Worm (Caenorhabditis elegans) whole organism, midembryonic: ENCODE measurements around the gene K09H11.15.

ENCODE experiments used
- T22C8.4 ChIP-seq: fragments of 200-800 bp; sonication (Bioruptor generic); IDR thresholded peaks from 2 replicates; pipeline ENCODE4 v1.3.6; 2022; ENCODE audit warnings: missing genetic modification characterization, missing compliant biosample characterization
- cog-1 ChIP-seq: sonication (generic microtip); optimal IDR thresholded peaks from 2 replicates; lab custom pipeline; 2016; ENCODE audit warnings: missing genetic modification characterization, missing compliant biosample characterization
- flt-1 ChIP-seq: fragments of 200-800 bp; sonication (Bioruptor generic); IDR thresholded peaks from 2 replicates; pipeline ENCODE4 v1.3.6; 2022; ENCODE audit warnings: missing genetic modification characterization, missing compliant biosample characterization
- klf-2 ChIP-seq: fragments of 200-800 bp; sonication (Bioruptor generic); conservative IDR thresholded peaks from 2 replicates; pipeline ENCODE4 v1.3.6; 2022; ENCODE audit warnings: missing genetic modification reagents, missing genetic modification characterization, missing compliant biosample characterization
- med-1 ChIP-seq: sonication (generic microtip); optimal IDR thresholded peaks from 2 replicates; lab custom pipeline; 2017; ENCODE audit warnings: missing genetic modification characterization, mild to moderate bottlenecking, missing compliant biosample characterization, antibody characterized with exemption, missing genetic modification reagents; ENCODE audit not compliant: insufficient read depth
- ref-1 ChIP-seq: fragments of 200-800 bp; sonication (Bioruptor generic); conservative IDR thresholded peaks from 2 replicates; pipeline ENCODE4 v1.3.6; 2022; ENCODE audit warnings: missing genetic modification reagents, missing genetic modification characterization, missing compliant biosample characterization
- tab-1 ChIP-seq: fragments of 200-800 bp; sonication (Bioruptor generic); IDR thresholded peaks from 2 replicates; pipeline ENCODE4 v1.3.6; 2022; ENCODE audit warnings: missing genetic modification characterization, missing compliant biosample characterization
- ztf-23 ChIP-seq: fragments of 200-800 bp; sonication (Bioruptor generic); IDR thresholded peaks from 2 replicates; pipeline ENCODE4 v1.3.6; 2022; ENCODE audit warnings: missing genetic modification reagents, missing genetic modification characterization, missing compliant biosample characterization
- ztf-29 ChIP-seq: fragments of 200-800 bp; sonication (Bioruptor generic); IDR thresholded peaks from 2 replicates; pipeline ENCODE4 v1.3.6; 2022; ENCODE audit warnings: missing genetic modification reagents, missing genetic modification characterization, missing compliant biosample characterization

The K09H11.15 gene

ce11 chrV:5712189-5712588 lies 18.5 kb downstream of the K09H11.15 start:
- TF ChIP-seq cog-1 (tag; lab: Kevin White, UChicago) = no peak
- no peak for TF ChIP-seq ref-1
- TF ChIP-seq klf-2 (GFP tag; lab: Robert Waterston, UW) = no peak
- no peak for TF ChIP-seq flt-1 (GFP tag; lab: Robert Waterston, UW)
- no peak for TF ChIP-seq tab-1 (GFP tag; lab: Robert Waterston, UW)
- no peak for TF ChIP-seq ztf-23 (GFP tag; lab: Robert Waterston, UW)
- TF ChIP-seq T22C8.4 (GFP tag; lab: Robert Waterston, UW) = no peak
- TF ChIP-seq ztf-29 (GFP tag; lab: Robert Waterston, UW) = no peak
- no peak for TF ChIP-seq med-1

ce11 chrV:5708331-5708730 lies 22.4 kb downstream of the K09H11.15 start:
- TF ChIP-seq flt-1 (GFP tag; lab: Robert Waterston, UW) (no peak), tab-1 (GFP tag; lab: Robert Waterston, UW) (no peak), T22C8.4 (GFP tag; lab: Robert Waterston, UW) (no peak), ztf-23 (GFP tag; lab: Robert Waterston, UW) (no peak), cog-1 (tag; lab: Kevin White, UChicago) (no peak), ztf-29 (GFP tag; lab: Robert Waterston, UW) (no peak), klf-2 (GFP tag; lab: Robert Waterston, UW) (no peak), med-1 (no peak), ref-1 (no peak)

- TF ChIP-seq tab-1 (GFP tag; lab: Robert Waterston, UW) (no peak), flt-1 (GFP tag; lab: Robert Waterston, UW) (no peak), ref-1 (no peak), T22C8.4 (GFP tag; lab: Robert Waterston, UW) (no peak), cog-1 (tag; lab: Kevin White, UChicago) (no peak), med-1 (no peak), ztf-29 (GFP tag; lab: Robert Waterston, UW) (no peak), ztf-23 (GFP tag; lab: Robert Waterston, UW) (no peak), klf-2 (GFP tag; lab: Robert Waterston, UW) (no peak)
These were observed 25.2 kb downstream of the K09H11.15 start, which contains the start of gene peli-1 for ce11 chrV:5705510-5705909. peli-1 (plus strand) TSS chrV:5705810.

ce11 chrV:5704467-5704866 lies 26.2 kb downstream of the K09H11.15 start:
- no peak for TF ChIP-seq ref-1
- TF ChIP-seq ztf-29 (GFP tag; lab: Robert Waterston, UW) = no peak
- TF ChIP-seq flt-1 (GFP tag; lab: Robert Waterston, UW) = no peak
- TF ChIP-seq tab-1 (GFP tag; lab: Robert Waterston, UW) = no peak
- no peak for TF ChIP-seq med-1
- no peak for TF ChIP-seq ztf-23 (GFP tag; lab: Robert Waterston, UW)
- TF ChIP-seq klf-2 (GFP tag; lab: Robert Waterston, UW) = no peak
- no peak for TF ChIP-seq T22C8.4 (GFP tag; lab: Robert Waterston, UW)
- TF ChIP-seq cog-1 (tag; lab: Kevin White, UChicago) = no peak

ce11 chrV:5701106-5701505 lies 29.6 kb downstream of the K09H11.15 start:
- TF ChIP-seq tab-1 (GFP tag; lab: Robert Waterston, UW) (no peak), ztf-23 (GFP tag; lab: Robert Waterston, UW) (no peak), ztf-29 (GFP tag; lab: Robert Waterston, UW) (no peak), ref-1 (no peak), flt-1 (GFP tag; lab: Robert Waterston, UW) (no peak)

ce11 chrV:5699835-5700441 lies 30.7 kb downstream of the K09H11.15 start, which contains the start of gene clec-1:
clec-1 (plus strand) TSS chrV:5700154.
- no peak for TF ChIP-seq klf-2 (GFP tag; lab: Robert Waterston, UW)
- TF ChIP-seq ztf-23 (GFP tag; lab: Robert Waterston, UW) = no peak
- no peak for TF ChIP-seq ref-1

ce11 chrV:5697581-5697980 lies 33.1 kb downstream of the K09H11.15 start:
- TF ChIP-seq med-1 (no peak), ztf-23 (GFP tag; lab: Robert Waterston, UW) (no peak), ref-1 (no peak), klf-2 (GFP tag; lab: Robert Waterston, UW) (no peak), ztf-29 (GFP tag; lab: Robert Waterston, UW) (no peak), cog-1 (tag; lab: Kevin White, UChicago) (no peak), tab-1 (GFP tag; lab: Robert Waterston, UW) (no peak), T22C8.4 (GFP tag; lab: Robert Waterston, UW) (no peak), flt-1 (GFP tag; lab: Robert Waterston, UW) (no peak)

ce11 chrV:5696177-5696576 lies 34.5 kb downstream of the K09H11.15 start:
- TF ChIP-seq med-1 (no peak), klf-2 (GFP tag; lab: Robert Waterston, UW) (no peak), cog-1 (tag; lab: Kevin White, UChicago) (no peak), ztf-23 (GFP tag; lab: Robert Waterston, UW) (no peak), flt-1 (GFP tag; lab: Robert Waterston, UW) (no peak), T22C8.4 (GFP tag; lab: Robert Waterston, UW) (no peak), ztf-29 (GFP tag; lab: Robert Waterston, UW) (no peak), ref-1 (no peak), tab-1 (GFP tag; lab: Robert Waterston, UW) (no peak)

- TF ChIP-seq T22C8.4 (GFP tag; lab: Robert Waterston, UW) = no peak
- no peak for TF ChIP-seq ref-1
- TF ChIP-seq tab-1 (GFP tag; lab: Robert Waterston, UW) = no peak
- no peak for TF ChIP-seq cog-1 (tag; lab: Kevin White, UChicago)
- no peak for TF ChIP-seq flt-1 (GFP tag; lab: Robert Waterston, UW)
- no peak for TF ChIP-seq med-1
- TF ChIP-seq ztf-23 (GFP tag; lab: Robert Waterston, UW) = no peak
- no peak for TF ChIP-seq ztf-29 (GFP tag; lab: Robert Waterston, UW)
- no peak for TF ChIP-seq klf-2 (GFP tag; lab: Robert Waterston, UW)
These were observed 35.0 kb downstream of the K09H11.15 start for ce11 chrV:5695635-5696034.

ce11 chrV:5693595-5693994 lies 37.1 kb downstream of the K09H11.15 start:
- no peak for TF ChIP-seq ztf-29 (GFP tag; lab: Robert Waterston, UW)
- no peak for TF ChIP-seq flt-1 (GFP tag; lab: Robert Waterston, UW)
- TF ChIP-seq med-1 = no peak
- no peak for TF ChIP-seq T22C8.4 (GFP tag; lab: Robert Waterston, UW)
- no peak for TF ChIP-seq ref-1
- TF ChIP-seq ztf-23 (GFP tag; lab: Robert Waterston, UW) = no peak
- TF ChIP-seq cog-1 (tag; lab: Kevin White, UChicago) = no peak
- no peak for TF ChIP-seq tab-1 (GFP tag; lab: Robert Waterston, UW)
- TF ChIP-seq klf-2 (GFP tag; lab: Robert Waterston, UW) = no peak
